Fruit fly (Drosophila melanogaster): Measurements from ENCODE around the gene CG15812.

- TF ChIP-seq CG13204 (GFP tag; optimal IDR thresholded peaks at IDR 0.05) (no peak), CG4496 (GFP tag; IDR thresholded peaks at IDR 0.05) (no peak), CG9948 (tag; optimal IDR thresholded peaks at IDR 0.05) (no peak), gl (tag; optimal IDR thresholded peaks at IDR 0.05) (no peak), CG8301 (tag; optimal IDR thresholded peaks at IDR 0.05) (peak; percentile 2), EcR (GFP tag; optimal IDR thresholded peaks at IDR 0.05) (no peak), CG10348 (GFP tag; IDR thresholded peaks at IDR 0.05) (no peak), Snoo (tag; optimal IDR thresholded peaks at IDR 0.05) (no peak), CG34367 (tag; optimal IDR thresholded peaks at IDR 0.05) (peak; percentile 19), rn (GFP tag; IDR thresholded peaks at IDR 0.05) (no peak), CG8159 (tag; optimal IDR thresholded peaks at IDR 0.05) (no peak), CG14655 (GFP tag; optimal IDR thresholded peaks at IDR 0.05) (no peak)
These were observed 34.1 kb upstream of the CG15812 start for dm6 chr3L:3125649-3126130.

Data from whole organism, pupa.